Fruit fly (Drosophila melanogaster) whole organism, embryonic: ENCODE data around the gene CG4020.

Experiments used
- BtbVII ChIP-seq: fragments of 200-800 bp; sonication (Bioruptor generic); optimal IDR thresholded peaks from 3 replicates; lab custom pipeline; 2017; ENCODE audit warnings: missing biosample characterization, mild to moderate bottlenecking, missing genetic modification characterization
- CG1024 ChIP-seq: fragments of 200-800 bp; sonication (Bioruptor generic); IDR thresholded peaks from 2 replicates; pipeline ENCODE4 v1.3.6; 2022; ENCODE audit warnings: missing biosample characterization, missing genetic modification characterization
- CG10267 ChIP-seq: fragments of 200-800 bp; sonication (Bioruptor generic); optimal IDR thresholded peaks from 2 replicates; lab custom pipeline; 2018; ENCODE audit warnings: missing biosample characterization, mild to moderate bottlenecking, missing genetic modification characterization, moderate library complexity
- CG11398 ChIP-seq: fragments of 200-800 bp; sonication (Bioruptor generic); optimal IDR thresholded peaks from 2 replicates; lab custom pipeline; 2016; ENCODE audit warnings: missing biosample characterization, missing genetic modification characterization
- CG13624 ChIP-seq: fragments of 200-800 bp; sonication (Bioruptor generic); optimal IDR thresholded peaks from 2 replicates; lab custom pipeline; 2016; ENCODE audit warnings: missing biosample characterization, missing genetic modification characterization
- CG13894 ChIP-seq: fragments of 200-800 bp; sonication (Bioruptor generic); optimal IDR thresholded peaks from 3 replicates; lab custom pipeline; 2018; ENCODE audit warnings: missing biosample characterization, mild to moderate bottlenecking, missing genetic modification characterization, moderate library complexity
- CG14441 ChIP-seq: fragments of 200-800 bp; sonication (Bioruptor generic); IDR thresholded peaks from 2 replicates; pipeline ENCODE4 v1.3.6; 2022; ENCODE audit warnings: missing biosample characterization, missing genetic modification characterization
- CG15514 ChIP-seq: fragments of 200-800 bp; sonication (Bioruptor generic); optimal IDR thresholded peaks from 3 replicates; lab custom pipeline; 2017; ENCODE audit warnings: missing biosample characterization, missing genetic modification characterization, mild to moderate bottlenecking, moderate library complexity, missing genetic modification reagents
- CG15601 ChIP-seq: fragments of 200-800 bp; sonication (Bioruptor generic); optimal IDR thresholded peaks from 3 replicates; lab custom pipeline; 2019; ENCODE audit warnings: missing biosample characterization, mild to moderate bottlenecking, missing genetic modification characterization, moderate library complexity
- CG15696 ChIP-seq: fragments of 200-800 bp; sonication (Bioruptor generic); optimal IDR thresholded peaks from 2 replicates; lab custom pipeline; 2019; ENCODE audit warnings: missing biosample characterization, mild to moderate bottlenecking, missing genetic modification characterization, moderate library complexity
- CG17568 ChIP-seq: fragments of 200-800 bp; sonication (Bioruptor generic); optimal IDR thresholded peaks from 2 replicates; lab custom pipeline; 2018; ENCODE audit warnings: missing biosample characterization, mild to moderate bottlenecking, missing genetic modification characterization, moderate library complexity
- CG1792 ChIP-seq: fragments of 200-800 bp; sonication (Bioruptor generic); optimal IDR thresholded peaks from 2 replicates; lab custom pipeline; 2016; ENCODE audit warnings: missing biosample characterization, missing genetic modification characterization
- CG1832 ChIP-seq: fragments of 200-800 bp; sonication (Bioruptor generic); optimal IDR thresholded peaks from 2 replicates; lab custom pipeline; 2017; ENCODE audit warnings: missing biosample characterization, mild to moderate bottlenecking, missing genetic modification characterization, inconsistent platforms
- CG2875 ChIP-seq: fragments of 200-800 bp; sonication (Bioruptor generic); optimal IDR thresholded peaks from 2 replicates; lab custom pipeline; 2017; ENCODE audit warnings: missing biosample characterization, mild to moderate bottlenecking, missing genetic modification characterization, missing genetic modification reagents
- CG3065 ChIP-seq: fragments of 200-800 bp; sonication (Bioruptor generic); optimal IDR thresholded peaks from 2 replicates; lab custom pipeline; 2016; ENCODE audit warnings: missing biosample characterization, missing genetic modification characterization
- CG31365 ChIP-seq: fragments of 200-800 bp; sonication (Bioruptor generic); optimal IDR thresholded peaks from 2 replicates; lab custom pipeline; 2018; ENCODE audit warnings: missing biosample characterization, mild to moderate bottlenecking, missing genetic modification characterization
- CG3407 ChIP-seq: fragments of 200-800 bp; sonication (Bioruptor generic); optimal IDR thresholded peaks from 2 replicates; lab custom pipeline; 2018; ENCODE audit warnings: missing biosample characterization, mild to moderate bottlenecking, missing genetic modification characterization
- CG42726 ChIP-seq: fragments of 200-800 bp; sonication (Bioruptor generic); IDR thresholded peaks from 2 replicates; pipeline ENCODE4 v1.3.6; 2022; ENCODE audit warnings: missing biosample characterization, missing genetic modification characterization; ENCODE audit not compliant: partially characterized antibody
- CG4707 ChIP-seq: fragments of 200-800 bp; sonication (Bioruptor generic); optimal IDR thresholded peaks from 2 replicates; lab custom pipeline; 2018; ENCODE audit warnings: missing biosample characterization, mild to moderate bottlenecking, missing genetic modification characterization, moderate library complexity
- CG9797 ChIP-seq: fragments of 200-800 bp; sonication (Bioruptor generic); optimal IDR thresholded peaks from 3 replicates; lab custom pipeline; 2018; ENCODE audit warnings: missing biosample characterization, mild to moderate bottlenecking, missing genetic modification characterization
- CrebB ChIP-seq: fragments of 200-800 bp; sonication (Bioruptor generic); optimal IDR thresholded peaks from 3 replicates; lab custom pipeline; 2018; ENCODE audit warnings: missing biosample characterization, mild to moderate bottlenecking, missing genetic modification characterization
- Dfd ChIP-seq, 2 experiments: fragments of >200 bp; optimal IDR thresholded peaks; 2 replicates each; lab custom pipeline; 2017; ENCODE audit warnings: missing biosample characterization in 2 of 2, missing genetic modification characterization in 2 of 2
- Fer1 ChIP-seq: fragments of 200-800 bp; sonication (Bioruptor generic); optimal IDR thresholded peaks from 2 replicates; lab custom pipeline; 2017; ENCODE audit warnings: missing biosample characterization, mild to moderate bottlenecking, missing genetic modification characterization
- GATAe ChIP-seq: fragments of 200-800 bp; sonication (Bioruptor generic); conservative IDR thresholded peaks from 2 replicates; pipeline ENCODE4 v1.3.6; 2022; ENCODE audit warnings: missing biosample characterization, missing genetic modification characterization
- H15 ChIP-seq: fragments of 200-800 bp; sonication (Bioruptor generic); IDR thresholded peaks from 3 replicates; pipeline ENCODE4 v1.3.6; 2022; ENCODE audit warnings: missing biosample characterization, missing genetic modification characterization
- Hr51 ChIP-seq, 2 experiments: fragments of 200-800 bp; sonication (Bioruptor generic); optimal IDR thresholded peaks; 2 replicates in 1 of 2; 3 replicates in 1 of 2; lab custom pipeline; 2016 to 2018; ENCODE audit warnings: missing biosample characterization in 2 of 2, missing genetic modification characterization in 2 of 2, mild to moderate bottlenecking in 1 of 2, moderate library complexity in 1 of 2
- Kr ChIP-seq: fragments of 200-800 bp; sonication (Bioruptor generic); optimal IDR thresholded peaks from 2 replicates; lab custom pipeline; 2017; ENCODE audit warnings: missing biosample characterization, mild to moderate bottlenecking, missing genetic modification characterization
- Myb ChIP-seq: fragments of 200-800 bp; sonication (Bioruptor generic); optimal IDR thresholded peaks from 2 replicates; lab custom pipeline; 2016; ENCODE audit warnings: missing biosample characterization, missing genetic modification characterization
- PHDP ChIP-seq: fragments of 200-800 bp; sonication (Bioruptor generic); optimal IDR thresholded peaks from 3 replicates; lab custom pipeline; 2018; ENCODE audit warnings: missing biosample characterization, mild to moderate bottlenecking, missing genetic modification characterization, moderate library complexity
- Tbp ChIP-seq: fragments of >200 bp; optimal IDR thresholded peaks from 2 replicates; lab custom pipeline; 2018; ENCODE audit warnings: missing biosample characterization, missing genetic modification characterization
- Xrp1 ChIP-seq: fragments of 200-800 bp; sonication (Bioruptor generic); IDR thresholded peaks from 2 replicates; pipeline ENCODE4 v1.3.6; 2022; ENCODE audit warnings: missing biosample characterization, missing genetic modification characterization
- abd-A ChIP-seq: fragments of 200-800 bp; sonication (Bioruptor generic); optimal IDR thresholded peaks from 3 replicates; lab custom pipeline; 2019; ENCODE audit warnings: missing biosample characterization, mild to moderate bottlenecking, missing genetic modification characterization, moderate library complexity
- ara ChIP-seq: fragments of 200-800 bp; sonication (Bioruptor generic); IDR thresholded peaks from 2 replicates; pipeline ENCODE4 v1.3.6; 2022; ENCODE audit warnings: missing biosample characterization, missing genetic modification characterization
- ash1 ChIP-seq: fragments of 200-800 bp; sonication (Bioruptor generic); optimal IDR thresholded peaks from 2 replicates; lab custom pipeline; 2018; ENCODE audit warnings: missing biosample characterization, mild to moderate bottlenecking, missing genetic modification characterization
- bowl ChIP-seq: fragments of 200-800 bp; sonication (Bioruptor generic); IDR thresholded peaks from 2 replicates; pipeline ENCODE4 v1.3.6; 2022; ENCODE audit warnings: missing biosample characterization, missing genetic modification characterization
- br ChIP-seq: fragments of >200 bp; optimal IDR thresholded peaks from 2 replicates; lab custom pipeline; 2017
- cad ChIP-seq: fragments of >200 bp; optimal IDR thresholded peaks from 2 replicates; lab custom pipeline; 2017; ENCODE audit warnings: missing biosample characterization, missing genetic modification characterization
- ems ChIP-seq: fragments of 200-800 bp; sonication (Bioruptor generic); optimal IDR thresholded peaks from 3 replicates; lab custom pipeline; 2016; ENCODE audit warnings: missing biosample characterization, missing genetic modification characterization
- en ChIP-seq: fragments of 200-800 bp; sonication (Bioruptor generic); optimal IDR thresholded peaks from 2 replicates; lab custom pipeline; 2016; ENCODE audit warnings: missing biosample characterization, missing genetic modification characterization
- gcm2 ChIP-seq: fragments of 200-800 bp; sonication (Bioruptor generic); optimal IDR thresholded peaks from 2 replicates; lab custom pipeline; 2016; ENCODE audit warnings: missing biosample characterization, missing genetic modification characterization
- h ChIP-seq: fragments of >200 bp; optimal IDR thresholded peaks from 2 replicates; lab custom pipeline; 2017
- hkb ChIP-seq, 2 experiments: fragments of 200-800 bp in 1 of 2; fragments of >200 bp in 1 of 2; sonication (Bioruptor generic) in 1 of 2; IDR thresholded peaks in 1 of 2; optimal IDR thresholded peaks in 1 of 2; 2 replicates each; pipeline versions ENCODE4 v1.3.6 to Lab custom; 2017 to 2022; ENCODE audit warnings: missing biosample characterization in 1 of 2, missing genetic modification characterization in 1 of 2
- insv ChIP-seq, 2 experiments: fragments of 200-800 bp; sonication (Bioruptor generic); optimal IDR thresholded peaks; 3 replicates each; lab custom pipeline; 2016 to 2018; ENCODE audit warnings: missing biosample characterization in 2 of 2, missing genetic modification characterization in 2 of 2
- nom ChIP-seq: fragments of 200-800 bp; sonication (Bioruptor generic); optimal IDR thresholded peaks from 2 replicates; lab custom pipeline; 2017; ENCODE audit warnings: missing biosample characterization, missing genetic modification characterization, mild to moderate bottlenecking, moderate library complexity, missing genetic modification reagents
- pnt ChIP-seq: fragments of 200-800 bp; sonication (Bioruptor generic); optimal IDR thresholded peaks from 3 replicates; lab custom pipeline; 2016; ENCODE audit warnings: missing biosample characterization, missing genetic modification characterization
- psq ChIP-seq: fragments of 200-800 bp; sonication (Bioruptor generic); optimal IDR thresholded peaks from 2 replicates; lab custom pipeline; 2017; ENCODE audit warnings: missing biosample characterization, missing genetic modification characterization
- rib ChIP-seq: fragments of 200-800 bp; sonication (Bioruptor generic); IDR thresholded peaks from 2 replicates; pipeline ENCODE4 v1.3.6; 2022; ENCODE audit warnings: missing biosample characterization, missing genetic modification characterization
- zen2 ChIP-seq: fragments of 200-800 bp; sonication (Bioruptor generic); IDR thresholded peaks from 3 replicates; pipeline ENCODE4 v1.3.6; 2022; ENCODE audit warnings: missing biosample characterization, missing genetic modification characterization; ENCODE audit not compliant: partially characterized antibody
- zfh1 ChIP-seq: fragments of 200-800 bp; sonication (Bioruptor generic); IDR thresholded peaks from 3 replicates; pipeline ENCODE4 v1.3.6; 2022; ENCODE audit warnings: missing biosample characterization, missing genetic modification characterization

The CG4020 gene

dm6 chrX:5899241-5900145 is 6.1 kb upstream of the CG4020 start (continued):
- TF ChIP-seq CG31365 (tag; lab: Kevin White, UChicago) (peak; percentile 20), H15 (GFP tag; lab: Robert Waterston, UW) (no peak), CG15696 (tag; lab: Kevin White, UChicago) (peak; percentile 22), CG13624 (GFP tag; lab: Kevin White, UChicago) (no peak), CG13894 (peak; percentile 68), Kr (GFP tag; lab: Kevin White, UChicago) (peak; percentile 36), CG1792 (GFP tag; lab: Kevin White, UChicago) (no peak), rib (peak; percentile 71), CG2875 (GFP tag; lab: Kevin White, UChicago) (peak; percentile 11), Dfd (GFP tag; optimal IDR thresholded peaks at IDR 0.05; lab: Kevin White, UChicago) (no peak), bowl (no peak), CG9797 (GFP tag; lab: Kevin White, UChicago) (no peak), Hr51 (GFP tag; optimal IDR thresholded peaks at IDR 0.05; lab: Kevin White, UChicago) (no peak), CG1832 (GFP tag; lab: Kevin White, UChicago) (peak; percentile 78), BtbVII (GFP tag; lab: Kevin White, UChicago) (peak; percentile 51), br (lab: Kevin White, UChicago) (no peak), zfh1 (GFP tag; lab: Robert Waterston, UW) (no peak), hkb (optimal IDR thresholded peaks at IDR 0.05; lab: Kevin White, UChicago) (no peak), hkb (GFP tag; IDR thresholded peaks at IDR 0.05; lab: Robert Waterston, UW) (0 out of 2 replicates have a peak, but pooled peaks have one; percentile 14), Myb (no peak), CrebB (tag; lab: Kevin White, UChicago) (peak; percentile 23), CG15514 (GFP tag; lab: Kevin White, UChicago) (peak; percentile 34), abd-A (tag; lab: Kevin White, UChicago) (peak; percentile 61), ems (GFP tag; lab: Kevin White, UChicago) (no peak), insv (GFP tag; optimal IDR thresholded peaks at IDR 0.05; lab: Kevin White, UChicago) (peak in 1 of 2 experiments; percentile 12), h (lab: Kevin White, UChicago) (no peak), CG10267 (tag; lab: Kevin White, UChicago) (no peak), Fer1 (GFP tag; lab: Kevin White, UChicago) (no peak), CG42726 (GFP tag; lab: Robert Waterston, UW) (peak; percentile 44; the same call in 1 of the 2 replicates), Tbp (GFP tag; lab: Kevin White, UChicago) (no peak), Xrp1 (0 out of 2 replicates have a peak, but pooled peaks have one; percentile 6), GATAe (no peak), ash1 (GFP tag; lab: Kevin White, UChicago) (peak; percentile 22), CG3065 (GFP tag; lab: Kevin White, UChicago) (no peak), cad (GFP tag; lab: Kevin White, UChicago) (no peak), ara (GFP tag; lab: Robert Waterston, UW) (no peak), psq (GFP tag; lab: Kevin White, UChicago) (peak; percentile 75), CG1024 (GFP tag; lab: Robert Waterston, UW) (no peak), CG11398 (GFP tag; lab: Kevin White, UChicago) (no peak), pnt (GFP tag; lab: Kevin White, UChicago) (no peak), PHDP (tag; lab: Kevin White, UChicago) (no peak), gcm2 (GFP tag; lab: Kevin White, UChicago) (no peak), en (GFP tag; lab: Kevin White, UChicago) (no peak), CG14441 (GFP tag; lab: Robert Waterston, UW) (0 out of 2 replicates have a peak, but pooled peaks have one; percentile 38), CG3407 (GFP tag; lab: Kevin White, UChicago) (peak; percentile 30), CG17568 (GFP tag; lab: Kevin White, UChicago) (peak; percentile 9), nom (GFP tag; lab: Kevin White, UChicago) (peak; percentile 69), CG15601 (peak; percentile 6), CG4707 (no peak), zen2 (GFP tag; lab: Robert Waterston, UW) (no peak)
